Fruit fly (Drosophila melanogaster): Measurements from ENCODE around the gene Muc26B.

Muc26B gene

dm6 chr2L:6151669-6152068 lies at the start of gene Muc26B:
Muc26B (plus strand) TSS chr2L:6151969.
- TF ChIP-seq noc (tag; optimal IDR thresholded peaks at IDR 0.05): no peak

dm6 chr2L:6109313-6109847 lies 42.4 kb upstream of the Muc26B start:
- TF ChIP-seq noc (tag; optimal IDR thresholded peaks at IDR 0.05): no peak

- no peak for TF ChIP-seq noc (tag; optimal IDR thresholded peaks at IDR 0.05)
These were observed 41.0 kb upstream of the Muc26B start for dm6 chr2L:6110781-6111180.

- TF ChIP-seq noc (tag; optimal IDR thresholded peaks at IDR 0.05): no peak
These were observed 33.6 kb upstream of the Muc26B start, which contains the start of gene CG31642 for dm6 chr2L:6118212-6118611. CG31642 (plus strand) TSS chr2L:6118512.

- TF ChIP-seq noc (tag; optimal IDR thresholded peaks at IDR 0.05): no peak
These were observed 27.0 kb upstream of the Muc26B start, which contains the start of gene Arpc4 for dm6 chr2L:6124815-6125214. Arpc4 (plus strand) TSS chr2L:6125132.

dm6 chr2L:6127478-6127877 lies 24.3 kb upstream of the Muc26B start, which contains the start of gene WDR79:
WDR79 (minus strand) TSS chr2L:6127775.
- TF ChIP-seq noc (tag; optimal IDR thresholded peaks at IDR 0.05): no peak

dm6 chr2L:6130522-6131073 lies 21.2 kb upstream of the Muc26B start, which contains the start of the genes B9d2, tctn and CG9222:
B9d2 (minus strand) TSS chr2L:6130651.
tctn (minus strand) TSS chr2L:6130651.
CG9222 (plus strand) TSS chr2L:6131023.
- no peak for TF ChIP-seq noc (tag; optimal IDR thresholded peaks at IDR 0.05)

- no peak for TF ChIP-seq noc (tag; optimal IDR thresholded peaks at IDR 0.05)
These were observed 12.7 kb upstream of the Muc26B start, which contains the start of gene CG13991 for dm6 chr2L:6139082-6139481. CG13991 (plus strand) TSS chr2L:6139382.

- TF ChIP-seq noc (tag; optimal IDR thresholded peaks at IDR 0.05): no peak
These were observed 3.3 kb downstream of the Muc26B start, which contains the start of gene CG31639 for dm6 chr2L:6155041-6155440. CG31639 (minus strand) TSS chr2L:6155141.

- TF ChIP-seq noc (tag; optimal IDR thresholded peaks at IDR 0.05): no peak
These were observed 8.3 kb downstream of the Muc26B start, which contains the start of gene CG13989 for dm6 chr2L:6160100-6160499. CG13989 (plus strand) TSS chr2L:6160400.

- TF ChIP-seq noc (tag; optimal IDR thresholded peaks at IDR 0.05): no peak
These were observed 13.9 kb downstream of the Muc26B start for dm6 chr2L:6165686-6166085.

- no peak for TF ChIP-seq noc (tag; optimal IDR thresholded peaks at IDR 0.05)
These were observed 17.4 kb downstream of the Muc26B start for dm6 chr2L:6169119-6169518.

dm6 chr2L:6171166-6171565 lies 19.4 kb downstream of the Muc26B start:
- no peak for TF ChIP-seq noc (tag; optimal IDR thresholded peaks at IDR 0.05)

- TF ChIP-seq noc (tag; optimal IDR thresholded peaks at IDR 0.05): no peak
These were observed 21.2 kb downstream of the Muc26B start for dm6 chr2L:6172996-6173395.

- no peak for TF ChIP-seq noc (tag; optimal IDR thresholded peaks at IDR 0.05)
These were observed 24.6 kb downstream of the Muc26B start for dm6 chr2L:6176408-6176807.

- TF ChIP-seq noc (tag; optimal IDR thresholded peaks at IDR 0.05): no peak
These were observed 25.4 kb downstream of the Muc26B start for dm6 chr2L:6177141-6177540.

- no peak for TF ChIP-seq noc (tag; optimal IDR thresholded peaks at IDR 0.05)
These were observed 26.5 kb downstream of the Muc26B start for dm6 chr2L:6178118-6178739.
